Fruit fly (Drosophila melanogaster): Measurements from ENCODE around the gene CG43115.

- TF ChIP-seq psq (optimal IDR thresholded peaks at IDR 0.05): no peak
- TF ChIP-seq h (optimal IDR thresholded peaks at IDR 0.05): no peak
- no peak for TF ChIP-seq ttk (optimal IDR thresholded peaks at IDR 0.05)
- no peak for TF ChIP-seq insv (optimal IDR thresholded peaks at IDR 0.05)
- TF ChIP-seq Sin3A (optimal IDR thresholded peaks at IDR 0.05): no peak
- TF ChIP-seq Myc (optimal IDR thresholded peaks at IDR 0.05): no peak
Measured at dm6 chrX:6077043-6077547, 10.9 kb upstream of the CG43115 start.

All from Kc167 (cell line).